Worm (Caenorhabditis elegans): ENCODE data around the gene ani-1.

The ani-1 gene

ce11 chrIII:12411059-12411458, 42.1 kb downstream of the ani-1 start:
- TF ChIP-seq R02D3.7 (tag; optimal IDR thresholded peaks at IDR 0.05) = no peak
- TF ChIP-seq ceh-28 (tag; optimal IDR thresholded peaks at IDR 0.05) = peak; percentile 91

ce11 chrIII:12410304-12410703, 42.9 kb downstream of the ani-1 start:
- TF ChIP-seq ceh-28 (tag; optimal IDR thresholded peaks at IDR 0.05) (peak; percentile 88), skn-1 (tag; optimal IDR thresholded peaks at IDR 0.05) (no peak)

ce11 chrIII:12399709-12400108, 53.5 kb downstream of the ani-1 start:
- TF ChIP-seq madf-9 (GFP tag; conservative IDR thresholded peaks at IDR 0.05) = peak; percentile 43; the same call in 1 of the 2 replicates
- no peak for TF ChIP-seq R02D3.7 (tag; optimal IDR thresholded peaks at IDR 0.05)
- TF ChIP-seq zfp-2 (tag; optimal IDR thresholded peaks at IDR 0.05) = peak; percentile 7
- 0 out of 2 replicates have a peak, but pooled peaks have one; percentile 13 for TF ChIP-seq F44E2.7 (GFP tag; IDR thresholded peaks at IDR 0.05)
- no peak for TF ChIP-seq jun-1 (tag; optimal IDR thresholded peaks at IDR 0.05)
- TF ChIP-seq T26A8.4 (GFP tag; IDR thresholded peaks at IDR 0.05) = peak; percentile 53
- TF ChIP-seq nhr-76 (tag; optimal IDR thresholded peaks at IDR 0.05) = no peak
- TF ChIP-seq ces-1 (GFP tag; optimal IDR thresholded peaks at IDR 0.05) = no peak
- no peak for TF ChIP-seq pqm-1 (tag; optimal IDR thresholded peaks at IDR 0.05)
- TF ChIP-seq tra-1 (GFP tag; IDR thresholded peaks at IDR 0.05) = 0 out of 2 replicates have a peak, but pooled peaks have one; percentile 22
- peak; percentile 61; the same call in 1 of the 2 replicates for TF ChIP-seq pha-4 (GFP tag; IDR thresholded peaks at IDR 0.05)
- no peak for TF ChIP-seq pha-4 (tag; optimal IDR thresholded peaks at IDR 0.05)
- peak; percentile 55; the same call in 1 of the 2 replicates for TF ChIP-seq ctbp-1 (GFP tag; IDR thresholded peaks at IDR 0.05)
- no peak for TF ChIP-seq F49E8.2 (tag; optimal IDR thresholded peaks at IDR 0.05; ENCODE audit: borderline replicate concordance)
- TF ChIP-seq lin-1 (GFP tag; IDR thresholded peaks at IDR 0.05) = no peak
- peak in 1 of 2 experiments; percentile 62 for TF ChIP-seq unc-62 (GFP tag; optimal IDR thresholded peaks at IDR 0.05 in 1 of 2)
- no peak for TF ChIP-seq unc-62 (tag; optimal IDR thresholded peaks at IDR 0.05)
- peak; percentile 59; the same call in 1 of the 2 replicates for TF ChIP-seq arid-1 (GFP tag; conservative IDR thresholded peaks at IDR 0.05)
- TF ChIP-seq fos-1 (tag; optimal IDR thresholded peaks at IDR 0.05) = no peak
- no peak for TF ChIP-seq nhr-77 (tag; optimal IDR thresholded peaks at IDR 0.05)
- 0 out of 2 replicates have a peak, but pooled peaks have one; percentile 50 for TF ChIP-seq dmd-8 (GFP tag; IDR thresholded peaks at IDR 0.05)
- peak; percentile 49; the same call in 1 of the 2 replicates for TF ChIP-seq Y48G9A.11 (GFP tag; IDR thresholded peaks at IDR 0.05)
- peak in 1 of 2 experiments; percentile 20 for TF ChIP-seq daf-16 (GFP tag; optimal IDR thresholded peaks at IDR 0.05)
- TF ChIP-seq daf-16 (tag; optimal IDR thresholded peaks at IDR 0.05) = no peak
- TF ChIP-seq Y75B8A.6 (GFP tag; IDR thresholded peaks at IDR 0.05) = no peak
- peak; percentile 37; the same call in 1 of the 2 replicates for TF ChIP-seq snpc-1.2 (GFP tag; IDR thresholded peaks at IDR 0.05)
- peak; percentile 68 for TF ChIP-seq hmg-1.1 (GFP tag; IDR thresholded peaks at IDR 0.05)
- peak; percentile 15 for TF ChIP-seq spr-3 (GFP tag; optimal IDR thresholded peaks at IDR 0.05)
- TF ChIP-seq mes-2 (tag; optimal IDR thresholded peaks at IDR 0.05; ENCODE audit: poor library complexity, severe bottlenecking) = peak; percentile 61
- TF ChIP-seq T20F7.1 (GFP tag; optimal IDR thresholded peaks at IDR 0.05) = no peak
- no peak for TF ChIP-seq unc-130 (GFP tag; optimal IDR thresholded peaks at IDR 0.05)
- no peak for TF ChIP-seq ama-1 (optimal IDR thresholded peaks at IDR 0.05)
- TF ChIP-seq lin-39 (tag; optimal IDR thresholded peaks at IDR 0.05) = no peak
- no peak for TF ChIP-seq saeg-2 (GFP tag; IDR thresholded peaks at IDR 0.05)
- TF ChIP-seq spr-1 (tag; optimal IDR thresholded peaks at IDR 0.05) = no peak
- TF ChIP-seq egl-43 (GFP tag; IDR thresholded peaks at IDR 0.05) = peak; percentile 83
- TF ChIP-seq fkh-10 (GFP tag; optimal IDR thresholded peaks at IDR 0.05) = no peak
- peak; percentile 59 for TF ChIP-seq vab-7 (GFP tag; IDR thresholded peaks at IDR 0.05)
- TF ChIP-seq madf-5 (GFP tag; IDR thresholded peaks at IDR 0.05) = peak in 1 of 2 experiments; percentile 59; a peak in 1 of 4 replicates
- TF ChIP-seq nhr-25 (tag; optimal IDR thresholded peaks at IDR 0.05; ENCODE audit: borderline replicate concordance, insufficient read depth) = no peak
- 0 out of 2 replicates have a peak, but pooled peaks have one; percentile 21 for TF ChIP-seq mdt-29 (GFP tag; IDR thresholded peaks at IDR 0.05)
- no peak for TF ChIP-seq nhr-10 (tag; optimal IDR thresholded peaks at IDR 0.05)
- peak; percentile 51; the same call in 1 of the 2 replicates for TF ChIP-seq dmd-9 (GFP tag; IDR thresholded peaks at IDR 0.05)
- no peak for TF ChIP-seq ztf-7 (tag; optimal IDR thresholded peaks at IDR 0.05)
- no peak for TF ChIP-seq zip-11 (GFP tag; IDR thresholded peaks at IDR 0.05)
